Fruit fly (Drosophila melanogaster) whole organism, embryonic: Measurements from ENCODE around the gene Hnf4.

Source experiments
- Ada2b ChIP-seq: fragments of 200-800 bp; sonication (Bioruptor generic); IDR thresholded peaks from 2 replicates; pipeline ENCODE4 v1.3.6; 2022; ENCODE audit warnings: missing biosample characterization, missing genetic modification characterization
- Adf1 ChIP-seq: fragments of 200-800 bp; sonication (Bioruptor generic); IDR thresholded peaks from 2 replicates; pipeline ENCODE4 v1.3.6; 2022; ENCODE audit warnings: missing biosample characterization, missing genetic modification characterization
- BtbVII ChIP-seq: fragments of 200-800 bp; sonication (Bioruptor generic); optimal IDR thresholded peaks from 3 replicates; lab custom pipeline; 2017; ENCODE audit warnings: missing biosample characterization, mild to moderate bottlenecking, missing genetic modification characterization
- CG10267 ChIP-seq: fragments of 200-800 bp; sonication (Bioruptor generic); optimal IDR thresholded peaks from 2 replicates; lab custom pipeline; 2018; ENCODE audit warnings: missing biosample characterization, mild to moderate bottlenecking, missing genetic modification characterization, moderate library complexity
- CG10959 ChIP-seq: fragments of 200-800 bp; sonication (Bioruptor generic); IDR thresholded peaks from 2 replicates; pipeline ENCODE4 v1.3.6; 2022; ENCODE audit warnings: missing biosample characterization, missing genetic modification characterization
- CG11504 ChIP-seq: fragments of 200-800 bp; sonication (Bioruptor generic); optimal IDR thresholded peaks from 3 replicates; lab custom pipeline; 2019; ENCODE audit warnings: missing biosample characterization, mild to moderate bottlenecking, missing genetic modification characterization, moderate library complexity
- CG12071 ChIP-seq: fragments of 200-800 bp; sonication (Bioruptor generic); optimal IDR thresholded peaks from 3 replicates; lab custom pipeline; 2018; ENCODE audit warnings: missing biosample characterization, mild to moderate bottlenecking, missing genetic modification characterization
- CG12299 ChIP-seq: fragments of 200-800 bp; sonication (Bioruptor generic); optimal IDR thresholded peaks from 2 replicates; lab custom pipeline; 2018; ENCODE audit warnings: missing biosample characterization, mild to moderate bottlenecking, missing genetic modification characterization
- CG13296 ChIP-seq: fragments of 200-800 bp; sonication (Bioruptor generic); optimal IDR thresholded peaks from 3 replicates; lab custom pipeline; 2018; ENCODE audit warnings: missing biosample characterization, mild to moderate bottlenecking, missing genetic modification characterization
- CG15479 ChIP-seq: fragments of 200-800 bp; sonication (Bioruptor generic); optimal IDR thresholded peaks from 3 replicates; lab custom pipeline; 2019; ENCODE audit warnings: missing biosample characterization, mild to moderate bottlenecking, missing genetic modification characterization, moderate library complexity
- CG17361 ChIP-seq: fragments of 200-800 bp; sonication (Bioruptor generic); IDR thresholded peaks from 3 replicates; pipeline ENCODE4 v1.3.6; 2022; ENCODE audit warnings: missing biosample characterization, missing genetic modification characterization
- CG17385 ChIP-seq: fragments of 200-800 bp; sonication (Bioruptor generic); optimal IDR thresholded peaks from 3 replicates; lab custom pipeline; 2018; ENCODE audit warnings: missing biosample characterization, mild to moderate bottlenecking, missing genetic modification characterization
- CG2678 ChIP-seq: fragments of 200-800 bp; sonication (Bioruptor generic); optimal IDR thresholded peaks from 3 replicates; lab custom pipeline; 2019; ENCODE audit warnings: missing biosample characterization, mild to moderate bottlenecking, missing genetic modification characterization, moderate library complexity
- CG30431 ChIP-seq: fragments of 200-800 bp; sonication (Bioruptor generic); optimal IDR thresholded peaks from 2 replicates; lab custom pipeline; 2017; ENCODE audit warnings: missing biosample characterization, missing genetic modification characterization
- CG33213 ChIP-seq: fragments of 200-800 bp; sonication (Bioruptor generic); optimal IDR thresholded peaks from 3 replicates; lab custom pipeline; 2016; ENCODE audit warnings: missing biosample characterization, missing genetic modification characterization
- CG42726 ChIP-seq: fragments of 200-800 bp; sonication (Bioruptor generic); IDR thresholded peaks from 2 replicates; pipeline ENCODE4 v1.3.6; 2022; ENCODE audit warnings: missing biosample characterization, missing genetic modification characterization; ENCODE audit not compliant: partially characterized antibody
- CG6683 ChIP-seq: fragments of 200-800 bp; sonication (Bioruptor generic); optimal IDR thresholded peaks from 2 replicates; lab custom pipeline; 2017; ENCODE audit warnings: missing biosample characterization, mild to moderate bottlenecking, missing genetic modification characterization, missing genetic modification reagents
- CG7839 ChIP-seq: fragments of 200-800 bp; sonication (Bioruptor generic); optimal IDR thresholded peaks from 3 replicates; lab custom pipeline; 2018; ENCODE audit warnings: missing biosample characterization, mild to moderate bottlenecking, missing genetic modification characterization, moderate library complexity
- CG7963 ChIP-seq: fragments of 200-800 bp; sonication (Bioruptor generic); IDR thresholded peaks from 3 replicates; pipeline ENCODE4 v1.3.6; 2022; ENCODE audit warnings: missing biosample characterization, missing genetic modification characterization; ENCODE audit not compliant: partially characterized antibody
- CG9932 ChIP-seq: fragments of 200-800 bp; sonication (Bioruptor generic); IDR thresholded peaks from 2 replicates; pipeline ENCODE4 v1.3.6; 2022; ENCODE audit warnings: missing biosample characterization, missing genetic modification characterization
- E2f1 ChIP-seq: fragments of 200-800 bp; sonication (Bioruptor generic); IDR thresholded peaks from 2 replicates; pipeline ENCODE4 v1.3.6; 2022; ENCODE audit warnings: missing biosample characterization, missing genetic modification characterization
- ERR ChIP-seq: fragments of 200-800 bp; sonication (Bioruptor generic); optimal IDR thresholded peaks from 2 replicates; lab custom pipeline; 2016; ENCODE audit warnings: missing biosample characterization, missing genetic modification characterization
- Gsc ChIP-seq: fragments of 200-800 bp; sonication (Bioruptor generic); IDR thresholded peaks from 2 replicates; pipeline ENCODE4 v1.3.6; 2022; ENCODE audit warnings: missing biosample characterization, missing genetic modification characterization
- H2.0 ChIP-seq: fragments of 200-800 bp; sonication (Bioruptor generic); IDR thresholded peaks from 2 replicates; pipeline ENCODE4 v1.3.6; 2022; ENCODE audit warnings: missing biosample characterization, missing genetic modification characterization
- HmgZ ChIP-seq: fragments of 200-800 bp; sonication (Bioruptor generic); optimal IDR thresholded peaks from 2 replicates; lab custom pipeline; 2018; ENCODE audit warnings: missing biosample characterization, mild to moderate bottlenecking, missing genetic modification characterization
- Hmr ChIP-seq: fragments of 200-800 bp; sonication (Bioruptor generic); optimal IDR thresholded peaks from 3 replicates; lab custom pipeline; 2017; ENCODE audit warnings: mild to moderate bottlenecking, missing biosample characterization, missing genetic modification reagents, missing genetic modification characterization
- MTF-1 ChIP-seq: fragments of 200-800 bp; sonication (Bioruptor generic); optimal IDR thresholded peaks from 2 replicates; lab custom pipeline; 2018; ENCODE audit warnings: missing biosample characterization, mild to moderate bottlenecking, missing genetic modification characterization, borderline replicate concordance
- Mad ChIP-seq: fragments of 200-800 bp; sonication (Bioruptor generic); optimal IDR thresholded peaks from 2 replicates; lab custom pipeline; 2016; ENCODE audit warnings: missing biosample characterization, missing genetic modification characterization
- Mes4 ChIP-seq: fragments of 200-800 bp; sonication (Bioruptor generic); optimal IDR thresholded peaks from 2 replicates; lab custom pipeline; 2016; ENCODE audit warnings: missing biosample characterization, missing genetic modification characterization
- Poxn ChIP-seq: fragments of 200-800 bp; sonication (Bioruptor generic); IDR thresholded peaks from 2 replicates; pipeline ENCODE4 v1.3.6; 2022; ENCODE audit warnings: missing biosample characterization, missing genetic modification characterization
- Ravus ChIP-seq: fragments of 200-800 bp; sonication (Bioruptor generic); IDR thresholded peaks from 2 replicates; pipeline ENCODE4 v1.3.6; 2022; ENCODE audit warnings: missing biosample characterization, missing genetic modification characterization
- Sin3A ChIP-seq: fragments of >200 bp; optimal IDR thresholded peaks from 2 replicates; lab custom pipeline; 2018
- Sry-δ ChIP-seq: fragments of 200-800 bp; sonication (Bioruptor generic); optimal IDR thresholded peaks from 2 replicates; lab custom pipeline; 2016; ENCODE audit warnings: missing biosample characterization, missing genetic modification characterization
- Vsx1 ChIP-seq: fragments of 200-800 bp; sonication (Bioruptor generic); optimal IDR thresholded peaks from 2 replicates; lab custom pipeline; 2017; ENCODE audit warnings: missing biosample characterization, mild to moderate bottlenecking, missing genetic modification characterization, missing genetic modification reagents
- abd-A ChIP-seq: fragments of 200-800 bp; sonication (Bioruptor generic); optimal IDR thresholded peaks from 3 replicates; lab custom pipeline; 2019; ENCODE audit warnings: missing biosample characterization, mild to moderate bottlenecking, missing genetic modification characterization, moderate library complexity
- ac ChIP-seq: fragments of 200-800 bp; sonication (Bioruptor generic); optimal IDR thresholded peaks from 3 replicates; lab custom pipeline; 2017; ENCODE audit warnings: missing biosample characterization, mild to moderate bottlenecking, missing genetic modification characterization
- dmrt11E ChIP-seq: fragments of 200-800 bp; sonication (Bioruptor generic); optimal IDR thresholded peaks from 3 replicates; lab custom pipeline; 2018; ENCODE audit warnings: missing biosample characterization, mild to moderate bottlenecking, missing genetic modification characterization, moderate library complexity
- esg ChIP-seq: fragments of 200-800 bp; sonication (Bioruptor generic); conservative IDR thresholded peaks from 2 replicates; pipeline ENCODE4 v1.3.6; 2022; ENCODE audit warnings: missing biosample characterization, missing genetic modification characterization
- gfzf ChIP-seq: fragments of 200-800 bp; sonication (Bioruptor generic); optimal IDR thresholded peaks from 2 replicates; lab custom pipeline; 2016; ENCODE audit warnings: missing biosample characterization, mild to moderate bottlenecking, missing genetic modification characterization, moderate library complexity
- ham ChIP-seq: fragments of 200-800 bp; sonication (Bioruptor generic); IDR thresholded peaks from 2 replicates; pipeline ENCODE4 v1.3.6; 2022; ENCODE audit warnings: missing biosample characterization, missing genetic modification characterization
- inv ChIP-seq: fragments of 200-800 bp; sonication (Bioruptor generic); IDR thresholded peaks from 2 replicates; pipeline ENCODE4 v1.3.6; 2022; ENCODE audit warnings: missing biosample characterization, missing genetic modification characterization; ENCODE audit not compliant: partially characterized antibody
- kay ChIP-seq: fragments of 200-800 bp; sonication (Bioruptor generic); optimal IDR thresholded peaks from 2 replicates; lab custom pipeline; 2016; ENCODE audit warnings: missing biosample characterization, missing genetic modification characterization
- lmd ChIP-seq: fragments of 200-800 bp; sonication (Bioruptor generic); IDR thresholded peaks from 2 replicates; pipeline ENCODE4 v1.3.6; 2022; ENCODE audit warnings: missing biosample characterization, missing genetic modification characterization
- mld ChIP-seq: fragments of 200-800 bp; sonication (Bioruptor generic); IDR thresholded peaks from 3 replicates; pipeline ENCODE4 v1.3.6; 2022; ENCODE audit warnings: missing biosample characterization, missing genetic modification characterization; ENCODE audit not compliant: partially characterized antibody
- odd ChIP-seq: fragments of 200-800 bp; sonication (Bioruptor generic); optimal IDR thresholded peaks from 2 replicates; lab custom pipeline; 2017; ENCODE audit warnings: missing biosample characterization, mild to moderate bottlenecking, missing genetic modification characterization
- otp ChIP-seq: fragments of 200-800 bp; sonication (Bioruptor generic); IDR thresholded peaks from 3 replicates; pipeline ENCODE4, ENCODE4 v1.3.6; 2022; ENCODE audit warnings: missing biosample characterization, missing genetic modification characterization
- scrt ChIP-seq: fragments of 200-800 bp; sonication (Bioruptor generic); optimal IDR thresholded peaks from 2 replicates; lab custom pipeline; 2018; ENCODE audit warnings: missing biosample characterization, mild to moderate bottlenecking, missing genetic modification characterization, moderate library complexity
- sens ChIP-seq: fragments of 200-800 bp; sonication (Bioruptor generic); peaks from one replicate; lab custom pipeline; 2016; ENCODE audit warnings: missing biosample characterization, missing genetic modification characterization
- unpg ChIP-seq: fragments of 200-800 bp; sonication (Bioruptor generic); optimal IDR thresholded peaks from 3 replicates; lab custom pipeline; 2018; ENCODE audit warnings: missing biosample characterization, mild to moderate bottlenecking, missing genetic modification characterization, moderate library complexity
- vfl ChIP-seq: fragments of 200-800 bp; sonication (Bioruptor generic); optimal IDR thresholded peaks from 2 replicates; lab custom pipeline; 2016; ENCODE audit warnings: missing biosample characterization, missing genetic modification characterization

Hnf4 gene

DNA sequence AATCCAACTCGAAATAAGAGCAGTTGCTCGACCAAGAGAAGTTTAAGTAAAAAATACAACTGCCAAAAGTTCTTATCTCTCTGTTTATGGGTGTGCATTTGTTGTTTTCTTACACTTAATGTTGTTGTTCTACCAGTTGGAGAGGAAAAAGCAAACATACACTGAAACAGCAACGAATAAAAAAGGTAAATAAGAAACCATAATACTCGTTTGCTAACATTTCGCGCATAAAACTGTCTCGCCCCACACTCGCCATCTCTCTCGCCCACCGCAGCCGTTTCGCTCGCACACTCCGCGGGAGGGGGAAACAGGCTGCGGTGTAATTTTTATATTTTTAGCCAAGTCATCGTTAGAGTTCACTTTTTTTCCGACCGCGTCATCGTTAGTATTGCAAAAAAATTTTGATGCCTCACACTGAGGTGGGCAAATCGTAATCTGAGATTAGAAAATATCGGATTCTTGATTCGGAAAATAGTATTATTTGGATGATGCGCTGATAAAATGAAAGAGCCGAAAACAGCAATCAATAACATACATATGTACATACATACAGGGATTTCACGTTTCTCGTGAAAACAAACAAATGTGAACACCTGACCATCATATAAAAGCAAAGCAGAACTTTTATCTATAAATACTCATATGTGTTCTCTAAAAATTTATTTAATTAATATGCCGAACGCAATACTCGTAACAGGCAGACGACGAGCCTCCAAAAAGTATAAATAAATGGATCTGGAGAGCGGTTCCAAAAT, 16.8 kb downstream of the Hnf4 start (continued):
- TF ChIP-seq CG2678 (tag; lab: Kevin White, UChicago) (peak; percentile 37), CG7839 (peak; percentile 5), CG9932 (GFP tag; lab: Robert Waterston, UW) (peak; percentile 75), gfzf (GFP tag; lab: Kevin White, UChicago) (no peak), CG30431 (GFP tag; lab: Kevin White, UChicago) (no peak), Ravus (GFP tag; lab: Robert Waterston, UW) (no peak), Hmr (GFP tag; lab: Kevin White, UChicago) (peak; percentile 86), ac (GFP tag; lab: Kevin White, UChicago) (no peak), esg (GFP tag; lab: Robert Waterston, UW) (no peak), H2.0 (GFP tag; lab: Robert Waterston, UW) (no peak), E2f1 (GFP tag; lab: Robert Waterston, UW) (no peak), otp (no peak), ERR (GFP tag; lab: Kevin White, UChicago) (peak; percentile 18), vfl (no peak), MTF-1 (GFP tag; lab: Kevin White, UChicago) (peak; percentile 18), CG10959 (GFP tag; lab: Robert Waterston, UW) (no peak), Sin3A (lab: Kevin White, UChicago) (no peak), CG15479 (GFP tag; lab: Kevin White, UChicago) (no peak), Poxn (GFP tag; lab: Robert Waterston, UW) (no peak), BtbVII (GFP tag; lab: Kevin White, UChicago) (peak; percentile 54), CG12071 (GFP tag; lab: Kevin White, UChicago) (no peak), CG33213 (GFP tag; lab: Kevin White, UChicago) (no peak), kay (GFP tag; lab: Kevin White, UChicago) (no peak), CG10267 (tag; lab: Kevin White, UChicago) (no peak), inv (GFP tag; lab: Robert Waterston, UW) (no peak), Adf1 (peak; percentile 49; the same call in 1 of the 2 replicates), Vsx1 (peak; percentile 71), CG13296 (no peak), dmrt11E (tag; lab: Kevin White, UChicago) (no peak), Mes4 (GFP tag; lab: Kevin White, UChicago) (no peak), HmgZ (peak; percentile 35), CG42726 (GFP tag; lab: Robert Waterston, UW) (no peak), CG11504 (no peak), CG6683 (no peak), CG7963 (GFP tag; lab: Robert Waterston, UW) (no peak), Mad (GFP tag; lab: Kevin White, UChicago) (no peak), CG17361 (GFP tag; lab: Robert Waterston, UW) (no peak), scrt (GFP tag; lab: Kevin White, UChicago) (no peak), lmd (GFP tag; lab: Robert Waterston, UW) (peak; percentile 26; the same call in 1 of the 2 replicates), sens (GFP tag; lab: Kevin White, UChicago) (peak; percentile 43), CG12299 (tag; lab: Kevin White, UChicago) (peak; percentile 33), odd (no peak), Ada2b (GFP tag; lab: Robert Waterston, UW) (no peak), ham (GFP tag; lab: Robert Waterston, UW) (no peak), unpg (GFP tag; lab: Kevin White, UChicago) (peak; percentile 30), Gsc (GFP tag; lab: Robert Waterston, UW) (no peak), CG17385 (peak; percentile 51), abd-A (tag; lab: Kevin White, UChicago) (no peak), Sry-δ (GFP tag; lab: Kevin White, UChicago) (no peak), mld (GFP tag; lab: Robert Waterston, UW) (no peak)
